Fruit fly (Drosophila melanogaster) Kc167 (cell line): ENCODE measurements around the gene CG16781.

Experiments used
- Myc ChIP-seq: fragments of >200 bp; optimal IDR thresholded peaks from 2 replicates; lab custom pipeline; 2017; ENCODE audit warnings: missing external identifiers
- Sin3A ChIP-seq: fragments of >200 bp; optimal IDR thresholded peaks from 2 replicates; lab custom pipeline; 2018; ENCODE audit warnings: missing external identifiers
- h ChIP-seq: fragments of >200 bp; optimal IDR thresholded peaks from 3 replicates; lab custom pipeline; 2018; ENCODE audit warnings: missing external identifiers
- psq ChIP-seq: fragments of >200 bp; optimal IDR thresholded peaks from 2 replicates; lab custom pipeline; 2017; ENCODE audit warnings: missing external identifiers

DNA sequence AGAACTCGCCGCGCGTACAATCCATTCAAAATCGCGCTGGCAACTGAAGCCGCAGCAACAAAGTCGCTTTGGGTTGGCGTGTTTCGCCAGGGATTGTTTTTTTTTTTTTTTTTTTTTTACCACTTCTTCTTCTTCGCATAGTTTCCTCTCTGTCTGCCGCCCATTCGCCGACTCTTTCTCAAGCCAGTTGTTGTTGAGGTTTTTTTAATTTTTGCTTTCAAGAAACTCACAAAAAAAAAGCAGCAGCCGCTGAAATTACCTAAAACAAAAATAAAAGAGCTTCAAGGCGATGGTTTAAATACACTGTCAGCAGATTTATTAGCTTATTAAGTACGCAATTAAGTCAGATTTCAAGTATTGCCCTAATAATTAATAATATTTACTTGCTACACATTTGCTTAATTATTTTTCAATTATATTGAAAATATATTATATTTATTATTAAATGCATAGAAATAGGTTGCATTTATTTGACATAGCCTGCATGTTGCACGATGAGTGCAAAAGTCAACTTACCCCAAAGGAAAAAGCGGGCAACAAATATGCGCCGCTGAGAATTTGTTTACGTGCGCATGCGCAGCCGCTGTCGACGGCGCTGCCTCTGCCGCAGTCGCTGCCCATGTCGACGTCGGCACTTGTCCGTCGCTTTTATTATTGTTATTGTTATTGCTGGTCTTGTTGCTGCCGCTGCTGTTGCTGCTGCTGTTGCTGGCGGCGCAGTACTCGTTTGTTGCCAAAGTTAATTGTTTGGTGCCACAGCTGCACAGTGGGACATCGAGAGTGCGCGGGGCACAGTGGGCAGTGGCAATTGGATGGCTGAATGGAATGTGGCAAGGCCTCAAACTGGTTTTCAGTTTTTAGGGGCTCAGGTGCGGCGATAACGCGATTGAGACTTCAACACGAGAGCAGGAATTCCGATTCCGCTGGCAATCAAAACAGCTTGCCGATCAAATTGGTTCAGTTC, 10.9 kb upstream of the CG16781 start, which contains the start of gene CG12206:
- TF ChIP-seq psq (lab: Kevin White, UChicago), result no peak
- TF ChIP-seq h (lab: Kevin White, UChicago), result no peak
- no peak for TF ChIP-seq Myc (lab: Kevin White, UChicago)
- TF ChIP-seq Sin3A, result no peak
